Fruit fly (Drosophila melanogaster): ENCODE measurements around the gene Vps16B.

Gene Vps16B

dm6 chr3R:29861432-29862249 is 45.4 kb upstream of the Vps16B start, which contains the start of the genes CG15514 and RpS8 (continued):
- TF ChIP-seq CG12942 (GFP tag; optimal IDR thresholded peaks at IDR 0.05) = peak; percentile 3
- peak; percentile 77 for TF ChIP-seq nmo (GFP tag; optimal IDR thresholded peaks at IDR 0.05)
- no peak for TF ChIP-seq ssp (GFP tag; IDR thresholded peaks at IDR 0.05)
- TF ChIP-seq hkb (optimal IDR thresholded peaks at IDR 0.05) = peak; percentile 77
- peak; percentile 11; the same call in 1 of the 2 replicates for TF ChIP-seq hkb (GFP tag; IDR thresholded peaks at IDR 0.05)
- TF ChIP-seq Atf6 (GFP tag; IDR thresholded peaks at IDR 0.05) = peak; percentile 65
- TF ChIP-seq Nf-YC (tag; optimal IDR thresholded peaks at IDR 0.05) = peak; percentile 68
- peak; percentile 25 for TF ChIP-seq p53 (GFP tag; optimal IDR thresholded peaks at IDR 0.05)
- TF ChIP-seq pros (GFP tag; optimal IDR thresholded peaks at IDR 0.05) = no peak
- TF ChIP-seq CG43689 (GFP tag; IDR thresholded peaks at IDR 0.05) = no peak
- TF ChIP-seq dysf (GFP tag; IDR thresholded peaks at IDR 0.05) = peak; percentile 46; the same call in 2 of the 3 replicates
- TF ChIP-seq Trl (optimal IDR thresholded peaks at IDR 0.05) = no peak
- TF ChIP-seq Trl (GFP tag; optimal IDR thresholded peaks at IDR 0.05) = peak; percentile 41
- TF ChIP-seq ind (GFP tag; optimal IDR thresholded peaks at IDR 0.05) = peak; percentile 42
- TF ChIP-seq chm (GFP tag; IDR thresholded peaks at IDR 0.05) = peak; percentile 57; the same call in 1 of the 2 replicates
- no peak for TF ChIP-seq Scr (GFP tag; IDR thresholded peaks at IDR 0.05; ENCODE audit: partially characterized antibody)
- peak; percentile 34 for TF ChIP-seq CG4707 (GFP tag; optimal IDR thresholded peaks at IDR 0.05)
- TF ChIP-seq CG7928 (GFP tag; optimal IDR thresholded peaks at IDR 0.05) = no peak
- peak; percentile 6 for TF ChIP-seq pho (GFP tag; optimal IDR thresholded peaks at IDR 0.05)
- TF ChIP-seq stwl (tag; optimal IDR thresholded peaks at IDR 0.05) = peak; percentile 35
- peak; percentile 46; the same call in 1 of the 2 replicates for TF ChIP-seq CG3847 (GFP tag; IDR thresholded peaks at IDR 0.05)
- peak; percentile 30 for TF ChIP-seq Nf-YB (GFP tag; optimal IDR thresholded peaks at IDR 0.05)
- TF ChIP-seq Ets65A (GFP tag) = peak; percentile 71
- TF ChIP-seq al (GFP tag; IDR thresholded peaks at IDR 0.05) = peak; percentile 51; the same call in 1 of the 2 replicates
- peak; percentile 41 for TF ChIP-seq schlank (tag; optimal IDR thresholded peaks at IDR 0.05)
- peak; percentile 49 for TF ChIP-seq D19B (GFP tag; optimal IDR thresholded peaks at IDR 0.05)
- TF ChIP-seq amos (GFP tag; IDR thresholded peaks at IDR 0.05; ENCODE audit: partially characterized antibody) = no peak
- TF ChIP-seq CG15601 (tag; optimal IDR thresholded peaks at IDR 0.05) = peak; percentile 71
- TF ChIP-seq ERR (GFP tag; optimal IDR thresholded peaks at IDR 0.05) = peak; percentile 36
- peak; percentile 45; the same call in 1 of the 3 replicates for TF ChIP-seq Aef1 (GFP tag; IDR thresholded peaks at IDR 0.05)
- 0 out of 2 replicates have a peak, but pooled peaks have one; percentile 4 for TF ChIP-seq wdn (GFP tag; IDR thresholded peaks at IDR 0.05)
- TF ChIP-seq CG18619 (GFP tag; optimal IDR thresholded peaks at IDR 0.05) = peak; percentile 72
- peak; percentile 49 for TF ChIP-seq CG6813 (GFP tag; optimal IDR thresholded peaks at IDR 0.05)
- peak; percentile 68 for TF ChIP-seq CoRest (tag; optimal IDR thresholded peaks at IDR 0.05)
- TF ChIP-seq cg (GFP tag; optimal IDR thresholded peaks at IDR 0.05) = no peak
- peak; percentile 3 for TF ChIP-seq CTCF (GFP tag; optimal IDR thresholded peaks at IDR 0.05)
- TF ChIP-seq Myb (GFP tag; optimal IDR thresholded peaks at IDR 0.05) = peak; percentile 27
- TF ChIP-seq CG7556 (GFP tag; optimal IDR thresholded peaks at IDR 0.05) = peak; percentile 60
- TF ChIP-seq fd96Cb (tag; optimal IDR thresholded peaks at IDR 0.05) = peak; percentile 42
- TF ChIP-seq dm (GFP tag; optimal IDR thresholded peaks at IDR 0.05) = peak; percentile 99
- peak; percentile 82 for TF ChIP-seq Meics (GFP tag; optimal IDR thresholded peaks at IDR 0.05)
- TF ChIP-seq tll (GFP tag; optimal IDR thresholded peaks at IDR 0.05) = no peak
- TF ChIP-seq tx (GFP tag; optimal IDR thresholded peaks at IDR 0.05) = peak; percentile 7
- TF ChIP-seq Dip3 (GFP tag; optimal IDR thresholded peaks at IDR 0.05) = peak; percentile 48
- no peak for TF ChIP-seq ftz-f1 (GFP tag; optimal IDR thresholded peaks at IDR 0.05)
- peak; percentile 51 for TF ChIP-seq pfk (GFP tag; optimal IDR thresholded peaks at IDR 0.05)
- peak; percentile 85 for TF ChIP-seq sug (tag; optimal IDR thresholded peaks at IDR 0.05)
- TF ChIP-seq B-H2 (GFP tag; optimal IDR thresholded peaks at IDR 0.05) = peak; percentile 73
- TF ChIP-seq Hr3 (GFP tag; optimal IDR thresholded peaks at IDR 0.05) = peak; percentile 36
- TF ChIP-seq CG8359 (GFP tag; optimal IDR thresholded peaks at IDR 0.05; ENCODE audit: borderline replicate concordance) = peak; percentile 14

Measured in whole organism, embryonic.